Worm (Caenorhabditis elegans): ENCODE results near the gene clec-138.

ce11 chrII:4572579-4572978, 47.0 kb downstream of the clec-138 start:
- TF ChIP-seq nhr-237 (tag; optimal IDR thresholded peaks at IDR 0.05) = no peak
- TF ChIP-seq unc-39 (tag; optimal IDR thresholded peaks at IDR 0.05) = no peak
